Worm (Caenorhabditis elegans) whole organism, L4 larva: ENCODE measurements around the gene kin-30.

ENCODE experiments used
- F10B5.3 ChIP-seq: sonication (generic microtip); optimal IDR thresholded peaks from 2 replicates; lab custom pipeline; 2016; ENCODE audit warnings: mild to moderate bottlenecking, missing genetic modification characterization, missing compliant biosample characterization
- F26F4.8 ChIP-seq: fragments of 200-800 bp; sonication (Bioruptor generic); conservative IDR thresholded peaks from 2 replicates; pipeline ENCODE4 v1.3.6; 2022; ENCODE audit warnings: missing genetic modification characterization, missing compliant biosample characterization
- F44E2.7 ChIP-seq: fragments of 200-800 bp; sonication (Bioruptor generic); IDR thresholded peaks from 2 replicates; pipeline ENCODE4 v2.1.2; 2022; ENCODE audit warnings: missing genetic modification characterization, missing compliant biosample characterization
- ZK337.2 ChIP-seq: fragments of 200-800 bp; sonication (Bioruptor generic); IDR thresholded peaks from 2 replicates; pipeline ENCODE4 v1.3.6; 2022; ENCODE audit warnings: missing genetic modification reagents, missing genetic modification characterization, missing compliant biosample characterization
- ama-1 ChIP-seq: fragments of 150-350 bp; optimal IDR thresholded peaks from 2 replicates; lab custom pipeline; 2014; ENCODE audit warnings: inconsistent platforms, mixed read lengths
- ceh-28 ChIP-seq: fragments of 150-350 bp; optimal IDR thresholded peaks from 2 replicates; lab custom pipeline; 2014; ENCODE audit warnings: missing biosample characterization, missing genetic modification reagents, missing genetic modification characterization
- ceh-62 ChIP-seq: sonication (generic microtip); optimal IDR thresholded peaks from 2 replicates; lab custom pipeline; 2017; ENCODE audit warnings: missing biosample characterization, missing genetic modification characterization
- daf-16 ChIP-seq, 3 experiments: sonication (generic microtip); optimal IDR thresholded peaks; 2 replicates each; lab custom pipeline; 2016 to 2017; ENCODE audit warnings: missing genetic modification characterization in 3 of 3, missing genetic modification reagents in 3 of 3, mild to moderate bottlenecking in 2 of 3, missing compliant biosample characterization in 2 of 3, missing biosample characterization in 1 of 3, moderate library complexity in 1 of 3
- dmd-6 ChIP-seq: fragments of 200-800 bp; sonication (Bioruptor generic); IDR thresholded peaks from 2 replicates; pipeline ENCODE4 v1.3.6; 2022; ENCODE audit warnings: missing genetic modification reagents, missing genetic modification characterization, missing compliant biosample characterization
- dve-1 ChIP-seq: sonication (generic microtip); optimal IDR thresholded peaks from 2 replicates; lab custom pipeline; 2017; ENCODE audit warnings: antibody characterized with exemption, mild to moderate bottlenecking, missing genetic modification characterization, missing compliant biosample characterization; ENCODE audit not compliant: insufficient read depth
- egl-27 ChIP-seq: sonication (generic microtip); optimal IDR thresholded peaks from 3 replicates; lab custom pipeline; 2017; ENCODE audit warnings: missing biosample characterization, missing genetic modification reagents, missing genetic modification characterization
- hif-1 ChIP-seq, 2 experiments: sonication (generic microtip); optimal IDR thresholded peaks; 2 replicates each; lab custom pipeline; 2016 to 2017; ENCODE audit warnings: missing compliant biosample characterization in 2 of 2, missing genetic modification characterization in 2 of 2, missing genetic modification reagents in 2 of 2, missing genotype in 2 of 2, mild to moderate bottlenecking in 1 of 2
- madf-5 ChIP-seq, 2 experiments: fragments of 200-800 bp; sonication (Bioruptor generic); IDR thresholded peaks; 2 replicates each; pipeline ENCODE4 v1.3.6; 2022; ENCODE audit warnings: missing compliant biosample characterization in 2 of 2, missing genetic modification characterization in 2 of 2
- mxl-2 ChIP-seq: fragments of 200-800 bp; sonication (Bioruptor generic); conservative IDR thresholded peaks from 2 replicates; pipeline ENCODE4 v1.3.6; 2022; ENCODE audit warnings: missing genetic modification reagents, missing genetic modification characterization, missing compliant biosample characterization
- nhr-111 ChIP-seq: fragments of 200-800 bp; sonication (Bioruptor generic); optimal IDR thresholded peaks from 2 replicates; lab custom pipeline; 2018; ENCODE audit warnings: mild to moderate bottlenecking, missing genetic modification characterization, missing compliant biosample characterization
- nhr-41 ChIP-seq: fragments of 200-800 bp; sonication (Bioruptor generic); IDR thresholded peaks from 2 replicates; pipeline ENCODE4 v1.3.6; 2022; ENCODE audit warnings: missing genetic modification reagents, missing genetic modification characterization, missing compliant biosample characterization
- nhr-48 ChIP-seq: sonication (generic microtip); optimal IDR thresholded peaks from 2 replicates; lab custom pipeline; 2016; ENCODE audit warnings: mild to moderate bottlenecking, missing genetic modification characterization, missing compliant biosample characterization
- saeg-2 ChIP-seq: fragments of 200-800 bp; sonication (Bioruptor generic); IDR thresholded peaks from 2 replicates; pipeline ENCODE4 v1.3.6; 2022; ENCODE audit warnings: missing genetic modification reagents, missing genetic modification characterization, missing compliant biosample characterization
- sdz-12 ChIP-seq: fragments of 200-800 bp; sonication (Bioruptor generic); optimal IDR thresholded peaks from 2 replicates; lab custom pipeline; 2018; ENCODE audit warnings: mild to moderate bottlenecking, missing genetic modification characterization, missing compliant biosample characterization
- spr-1 ChIP-seq: sonication (generic microtip); optimal IDR thresholded peaks from 2 replicates; lab custom pipeline; 2016; ENCODE audit warnings: mild to moderate bottlenecking, missing genetic modification characterization, missing compliant biosample characterization
- zag-1 ChIP-seq: fragments of 150-350 bp; optimal IDR thresholded peaks from 2 replicates; lab custom pipeline; 2014; ENCODE audit warnings: missing biosample characterization, missing genetic modification characterization
- ztf-11 ChIP-seq: fragments of 150-350 bp; optimal IDR thresholded peaks from 2 replicates; lab custom pipeline; 2014; ENCODE audit warnings: missing biosample characterization, missing genetic modification characterization
- ztf-7 ChIP-seq: fragments of 150-350 bp; optimal IDR thresholded peaks from 2 replicates; lab custom pipeline; 2014; ENCODE audit warnings: missing biosample characterization, missing genetic modification characterization

kin-30 gene

ce11 chrV:15290995-15291394 lies 46.4 kb downstream of the kin-30 start, which contains the start of gene cyp-34A2:
cyp-34A2 (minus strand) TSS chrV:15291095.
- TF ChIP-seq dmd-6 (no peak), ZK337.2 (GFP tag; lab: Robert Waterston, UW) (no peak), egl-27 (tag; lab: Kevin White, UChicago) (no peak), saeg-2 (GFP tag; lab: Robert Waterston, UW) (no peak), F44E2.7 (GFP tag; lab: Robert Waterston, UW) (no peak), nhr-48 (tag; lab: Kevin White, UChicago) (no peak)

ce11 chrV:15293865-15294264 lies 49.3 kb downstream of the kin-30 start, which contains the start of gene str-96:
str-96 (minus strand) TSS chrV:15293965.
- TF ChIP-seq F10B5.3 (tag; lab: Kevin White, UChicago) (no peak), zag-1 (tag; lab: Kevin White, UChicago) (no peak), dve-1 (no peak), ztf-7 (tag; lab: Kevin White, UChicago) (no peak), nhr-41 (no peak), ceh-28 (tag; lab: Kevin White, UChicago) (no peak), ama-1 (no peak), hif-1 (tag; optimal IDR thresholded peaks at IDR 0.05; lab: Kevin White, UChicago) (no peak), mxl-2 (GFP tag; lab: Robert Waterston, UW) (no peak), dmd-6 (no peak), ceh-62 (tag; lab: Kevin White, UChicago) (no peak), nhr-111 (GFP tag; lab: Kevin White, UChicago) (no peak), spr-1 (tag; lab: Kevin White, UChicago) (no peak), daf-16 (GFP tag; optimal IDR thresholded peaks at IDR 0.05; lab: Kevin White, UChicago) (no peak), daf-16 (tag; optimal IDR thresholded peaks at IDR 0.05; lab: Kevin White, UChicago) (no peak), ztf-11 (tag; lab: Kevin White, UChicago) (no peak), sdz-12 (GFP tag; lab: Kevin White, UChicago) (no peak), madf-5 (GFP tag; IDR thresholded peaks at IDR 0.05; lab: Robert Waterston, UW) (no peak), F26F4.8 (GFP tag; lab: Robert Waterston, UW) (no peak)
